Worm (Caenorhabditis elegans) whole organism, L4/young adult: ENCODE data around the gene idpc-5.

ENCODE experiments used
- W03F9.2 ChIP-seq: fragments of 150-350 bp; optimal IDR thresholded peaks from 2 replicates; lab custom pipeline; 2014; ENCODE audit warnings: missing biosample characterization, missing genetic modification characterization
- him-1 ChIP-seq: sonication (generic microtip); optimal IDR thresholded peaks from 2 replicates; lab custom pipeline; 2016; ENCODE audit warnings: missing genotype, missing genetic modification reagents, missing genetic modification characterization, missing compliant biosample characterization

DNA sequence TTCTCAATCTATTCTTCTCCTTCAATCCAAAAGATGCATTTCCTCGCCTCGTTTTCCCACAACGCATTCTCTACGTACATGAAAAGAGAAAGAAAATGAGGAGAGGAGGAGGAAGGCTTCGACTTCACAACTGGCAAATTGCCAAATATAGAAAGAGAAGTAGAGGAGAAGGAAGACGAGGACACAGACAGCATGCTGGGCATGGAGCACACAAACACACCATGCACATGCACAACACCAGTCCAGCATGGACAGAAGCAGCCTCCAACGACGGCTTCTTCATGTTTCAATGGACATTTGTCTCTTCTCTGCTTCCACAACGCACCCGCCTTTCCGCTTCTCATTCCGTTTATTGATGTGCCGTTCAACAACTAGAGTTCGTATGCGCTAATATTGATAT lies 41.9 kb upstream of the idpc-5 start:
- TF ChIP-seq W03F9.2 (tag; lab: Kevin White, UChicago) (no peak), him-1 (peak; percentile 58)
